Worm (Caenorhabditis elegans) whole organism, dauer: ENCODE results near the gene K08F11.1.
"Not testable (repeated sequence)": the region's sequence is repeated elsewhere in the genome, so short reads cannot be mapped to it uniquely, and the experiment has no call there.

Experiments used
- unc-62 ChIP-seq: sonication (generic microtip); optimal IDR thresholded peaks from 2 replicates; lab custom pipeline; 2017; ENCODE audit warnings: missing biosample characterization, missing genetic modification reagents, missing genetic modification characterization

Gene K08F11.1

DNA sequence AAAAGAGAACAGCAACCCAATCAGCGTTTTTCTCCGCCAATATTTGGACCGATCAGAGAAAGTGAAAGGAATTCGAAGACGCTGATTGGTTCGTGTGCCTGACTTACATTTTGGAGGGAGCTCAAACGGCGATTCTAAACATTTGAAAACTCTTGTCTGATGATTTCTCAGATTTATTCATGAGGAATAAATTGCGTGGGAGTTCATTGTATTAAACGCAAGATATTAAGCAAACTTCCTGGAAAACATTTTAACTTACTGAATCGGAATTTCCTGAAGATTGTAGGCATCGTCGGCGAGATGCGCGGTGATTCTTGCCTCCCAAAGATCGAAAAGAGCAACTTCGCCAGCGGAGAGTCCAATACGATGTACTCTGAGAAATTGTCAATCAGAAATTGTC is at the start of gene K08F11.1:
TSS of gene K08F11.1 (plus strand) at position 301 of the 400 bp plus-strand sequence.
- TF ChIP-seq unc-62 (GFP tag; lab: Kevin White, UChicago): no peak

DNA sequence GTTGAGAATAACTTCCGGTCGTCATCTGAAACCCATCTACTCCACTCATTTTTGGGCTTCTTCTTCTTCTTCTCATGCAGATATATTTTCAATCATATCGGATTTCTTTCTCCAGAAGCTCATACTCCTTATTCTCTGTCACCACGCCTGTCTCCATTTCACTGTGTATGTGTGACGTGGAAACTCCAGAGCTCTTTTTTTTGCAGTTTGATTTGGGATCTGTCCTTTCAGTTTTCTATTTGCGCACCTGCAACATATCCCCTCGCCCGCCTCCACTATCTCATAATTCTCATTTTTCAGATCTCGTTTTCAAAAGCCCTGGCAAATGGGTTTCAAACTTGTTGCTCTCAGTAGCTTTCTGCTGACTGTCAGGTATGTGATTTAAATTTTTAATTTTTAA is 45.9 kb upstream of the K08F11.1 start, which contains the start of gene kin-36:
TSS of gene kin-36 (plus strand) at position 301 of the 400 bp plus-strand sequence.
- no peak for TF ChIP-seq unc-62 (GFP tag; lab: Kevin White, UChicago)

DNA sequence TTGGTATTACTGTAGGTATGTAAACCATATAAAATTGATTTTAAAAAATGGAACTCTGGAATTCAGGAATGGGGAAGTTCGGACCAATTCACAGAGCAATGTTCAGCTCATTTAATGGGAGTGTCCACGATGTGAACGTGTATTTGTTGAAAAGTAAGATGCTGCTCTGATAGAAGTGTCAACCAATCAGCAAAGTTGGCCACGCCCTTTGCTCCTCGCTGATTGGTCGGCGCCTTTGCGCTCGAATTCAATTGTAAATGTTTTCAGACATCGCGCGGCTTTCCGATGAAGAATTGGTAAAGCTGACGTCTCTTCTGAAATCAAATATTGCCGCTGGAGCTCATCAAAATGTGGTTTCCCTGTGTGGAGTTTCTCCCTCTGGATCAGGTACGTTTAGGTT is 41.5 kb upstream of the K08F11.1 start:
- TF ChIP-seq unc-62 (GFP tag; lab: Kevin White, UChicago): no peak

DNA sequence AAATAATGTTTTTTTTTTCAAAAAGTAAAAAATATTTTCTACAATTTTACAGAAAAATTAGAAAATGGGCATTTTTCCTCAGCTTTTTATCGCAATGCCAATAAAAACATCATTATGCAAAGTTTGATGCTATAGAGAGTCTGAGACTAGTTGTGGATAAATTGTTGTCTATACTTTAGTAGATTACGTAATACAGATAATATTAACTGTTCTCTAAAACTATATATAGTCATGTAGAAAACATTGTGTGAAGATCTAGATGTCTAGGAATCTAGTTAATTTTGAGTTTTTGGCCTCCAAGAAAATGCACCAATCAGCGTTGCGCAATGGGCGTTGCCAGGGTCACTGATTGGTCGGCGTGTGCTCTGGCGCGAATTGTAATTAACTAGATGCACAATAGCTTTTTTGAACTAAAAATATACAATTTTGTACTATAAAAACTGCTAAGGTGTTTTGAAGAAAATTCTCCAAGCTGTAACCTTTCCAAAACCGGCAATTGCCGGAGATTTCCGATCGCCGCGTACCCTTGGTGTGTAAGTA is 38.3 kb upstream of the K08F11.1 start:
- TF ChIP-seq unc-62 (GFP tag; lab: Kevin White, UChicago): no peak

DNA sequence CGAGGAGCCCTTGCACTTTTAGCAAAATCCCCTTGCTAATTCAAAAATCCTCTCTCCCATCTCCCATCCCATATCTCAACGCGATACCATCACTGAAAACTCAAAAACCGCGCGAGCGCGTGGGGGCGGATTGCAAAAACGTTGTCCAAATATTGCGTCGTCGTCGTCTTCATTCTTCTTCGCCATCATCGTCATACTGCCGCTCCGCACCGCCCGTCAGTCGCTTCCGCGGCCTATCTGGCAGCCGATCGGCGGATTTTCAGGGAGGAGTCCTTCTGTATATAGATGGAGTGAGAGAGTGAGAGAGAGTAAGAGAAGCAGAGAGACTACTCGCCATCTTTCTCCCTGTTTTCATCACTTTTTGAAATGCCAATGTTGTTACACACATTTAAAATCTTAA is 37.8 kb upstream of the K08F11.1 start:
- no peak for TF ChIP-seq unc-62 (GFP tag; lab: Kevin White, UChicago)

DNA sequence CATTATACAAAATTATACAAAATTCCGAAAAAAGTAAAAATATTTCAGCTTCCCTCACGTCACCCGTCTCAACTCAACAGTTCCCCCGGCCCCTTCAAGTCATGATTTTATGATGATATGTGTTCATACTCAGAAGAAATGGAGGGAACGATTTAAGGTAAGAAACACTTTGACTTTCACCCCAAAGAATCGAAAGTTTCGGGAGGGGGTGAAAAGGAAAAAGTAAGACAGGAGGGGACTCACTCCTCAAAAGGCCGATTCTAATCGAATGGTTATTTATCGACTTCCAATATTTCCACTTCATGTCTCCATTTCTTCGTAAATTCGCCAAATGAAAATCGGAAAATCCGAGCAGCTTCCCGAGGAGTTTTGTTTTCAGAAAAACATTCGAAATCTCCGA is 36.4 kb upstream of the K08F11.1 start, which contains the start of gene bus-4:
TSS of gene bus-4 (plus strand) at position 49 of the 400 bp plus-strand sequence.
- TF ChIP-seq unc-62 (GFP tag; lab: Kevin White, UChicago): no peak

DNA sequence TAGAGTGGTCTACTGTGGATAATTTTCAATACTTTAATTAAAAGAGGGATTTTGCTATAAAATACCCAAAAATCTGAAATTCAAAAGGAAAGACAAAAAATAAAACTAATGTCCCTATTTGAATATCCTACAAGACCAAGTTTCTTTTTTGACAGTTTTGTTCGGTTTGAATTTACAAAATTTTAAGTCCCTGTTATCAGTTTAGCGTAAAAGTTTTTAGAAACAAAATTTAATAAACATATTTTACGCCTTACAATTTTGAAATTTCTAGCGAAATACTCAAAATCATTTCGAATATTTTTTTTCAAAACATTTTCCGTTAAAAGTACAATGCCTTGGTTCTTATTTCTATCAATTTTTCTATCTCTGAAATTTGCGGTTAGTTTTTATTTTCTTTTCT is 32.2 kb upstream of the K08F11.1 start, which contains the start of gene spe-51:
TSS of gene spe-51 (plus strand) at position 301 of the 400 bp plus-strand sequence.
- no peak for TF ChIP-seq unc-62 (GFP tag; lab: Kevin White, UChicago)

DNA sequence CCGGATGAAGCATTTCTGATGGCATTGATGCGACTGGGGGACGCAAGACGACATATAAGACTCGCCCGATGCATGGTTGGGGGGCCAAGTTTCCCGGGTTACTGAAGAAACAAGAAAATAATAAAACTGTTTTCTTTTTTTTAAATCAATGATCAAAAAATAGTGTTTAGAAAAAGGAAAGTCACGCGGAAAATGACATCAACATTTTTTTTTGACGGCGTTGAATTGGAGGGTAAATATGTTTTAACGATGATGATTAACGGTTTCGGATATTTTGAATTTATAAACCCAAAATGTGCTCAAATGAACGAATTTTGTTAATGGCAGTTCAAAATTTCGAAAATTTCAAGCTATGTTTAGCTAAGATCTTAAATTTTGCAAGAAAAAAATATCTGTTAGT is 20.8 kb upstream of the K08F11.1 start, which contains the start of gene ogdh-1:
TSS of gene ogdh-1 (minus strand) at position 101 of the 400 bp plus-strand sequence.
- no peak for TF ChIP-seq unc-62 (GFP tag; lab: Kevin White, UChicago)

DNA sequence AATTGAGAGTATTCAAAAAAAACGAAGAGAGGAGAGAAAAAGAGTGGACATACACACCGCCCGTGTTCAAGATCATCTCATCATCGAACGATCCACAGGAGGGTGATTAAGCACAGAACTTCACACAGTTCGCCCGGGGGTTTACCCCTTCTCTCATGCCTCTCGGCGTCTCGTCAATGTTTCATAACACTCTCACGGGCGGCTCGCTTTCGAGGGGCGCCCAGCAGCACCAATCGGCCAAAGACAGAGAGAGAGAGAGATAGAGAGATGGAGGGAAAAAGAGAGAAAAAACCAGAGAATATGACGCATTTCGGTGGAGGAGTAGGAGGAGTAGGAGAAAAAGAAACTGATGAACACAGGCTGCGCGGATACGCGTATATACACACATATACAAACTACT is 19.5 kb upstream of the K08F11.1 start:
- TF ChIP-seq unc-62 (GFP tag; lab: Kevin White, UChicago): no peak

DNA sequence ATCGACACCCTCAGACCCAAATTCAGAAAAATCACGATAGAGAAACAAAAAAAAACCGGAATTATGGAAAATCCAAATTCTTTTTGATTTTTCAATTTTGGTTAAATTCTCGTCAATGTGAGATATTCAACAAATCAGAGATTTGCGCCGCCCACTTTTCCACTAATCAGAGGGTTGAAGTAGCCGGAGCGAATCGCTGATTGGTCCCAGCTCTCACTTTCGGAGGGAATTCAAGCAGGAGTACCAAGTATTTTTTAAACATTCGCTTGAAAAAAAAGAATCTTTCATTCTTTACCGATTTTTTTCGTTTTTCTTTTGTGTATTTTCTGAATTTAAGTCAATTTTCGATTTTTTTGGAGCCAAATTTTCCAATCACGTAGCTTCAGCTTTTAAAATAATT is 18.7 kb upstream of the K08F11.1 start:
- no peak for TF ChIP-seq unc-62 (GFP tag; lab: Kevin White, UChicago)

DNA sequence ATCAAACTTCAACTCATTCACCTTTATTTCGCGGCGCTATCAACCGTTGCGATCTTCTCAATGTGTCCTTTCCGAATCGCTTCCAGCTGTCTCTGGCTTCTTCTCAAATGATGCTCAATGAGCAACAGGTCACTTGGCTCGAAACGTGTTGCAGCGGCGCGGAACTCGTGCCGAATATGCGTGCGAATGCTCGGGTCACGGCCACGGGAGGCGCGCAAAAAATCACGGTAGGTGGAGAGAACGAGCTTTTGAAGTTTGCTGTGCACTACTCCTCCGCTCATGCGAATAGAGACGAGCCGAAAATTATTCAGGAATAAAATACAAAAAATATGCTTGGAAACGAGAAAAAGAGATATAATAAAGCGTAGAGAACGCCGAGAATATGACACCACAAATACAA is 14.2 kb upstream of the K08F11.1 start, which contains the start of gene cif-1:
TSS of gene cif-1 (minus strand) at position 297 of the 400 bp plus-strand sequence.
- TF ChIP-seq unc-62 (GFP tag; lab: Kevin White, UChicago): no peak

DNA sequence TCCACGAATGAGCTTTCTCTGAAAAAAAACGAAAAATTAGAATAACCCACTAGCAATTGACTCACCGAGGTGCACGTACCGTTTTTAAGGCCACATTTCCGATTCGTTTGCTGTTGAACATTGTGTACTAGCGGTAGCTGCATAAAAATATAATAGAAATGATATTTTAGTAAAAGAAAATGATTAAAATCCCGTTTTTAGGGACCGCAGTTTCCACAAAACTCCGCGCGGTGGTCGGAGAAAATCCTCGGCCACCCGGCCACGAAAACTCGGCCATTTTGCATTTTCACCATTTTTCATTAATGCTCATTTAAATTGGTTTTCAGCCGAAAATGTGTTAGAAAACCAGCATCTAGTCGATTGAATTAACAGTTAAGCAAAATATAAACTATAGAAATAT is 12.3 kb upstream of the K08F11.1 start, which contains the start of gene yars-2:
TSS of gene yars-2 (minus strand) at position 249 of the 400 bp plus-strand sequence.
- no peak for TF ChIP-seq unc-62 (GFP tag; lab: Kevin White, UChicago)

DNA sequence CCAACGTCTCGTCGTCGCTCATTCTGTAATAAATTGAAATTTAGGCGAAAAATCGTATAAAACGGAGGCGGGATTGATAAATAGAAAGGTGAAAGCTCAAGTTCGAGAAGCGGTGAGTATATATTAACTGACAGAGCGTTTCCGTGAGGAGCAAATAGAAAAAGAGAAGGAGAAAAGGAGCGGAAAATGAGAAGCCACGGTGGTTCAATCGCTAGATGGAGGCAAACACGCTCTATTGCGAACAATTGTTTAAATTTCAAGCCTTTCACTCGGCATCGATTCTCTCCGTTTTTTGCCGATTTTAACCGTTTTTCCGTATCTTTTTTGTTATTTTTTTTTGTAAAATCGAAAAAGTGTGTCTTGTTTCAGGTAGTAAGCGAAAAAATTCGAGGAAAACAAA is 8.9 kb upstream of the K08F11.1 start, which contains the start of gene miro-1:
TSS of gene miro-1 (minus strand) at position 23 of the 400 bp plus-strand sequence.
- not testable (repeated sequence) for TF ChIP-seq unc-62 (GFP tag; lab: Kevin White, UChicago)

DNA sequence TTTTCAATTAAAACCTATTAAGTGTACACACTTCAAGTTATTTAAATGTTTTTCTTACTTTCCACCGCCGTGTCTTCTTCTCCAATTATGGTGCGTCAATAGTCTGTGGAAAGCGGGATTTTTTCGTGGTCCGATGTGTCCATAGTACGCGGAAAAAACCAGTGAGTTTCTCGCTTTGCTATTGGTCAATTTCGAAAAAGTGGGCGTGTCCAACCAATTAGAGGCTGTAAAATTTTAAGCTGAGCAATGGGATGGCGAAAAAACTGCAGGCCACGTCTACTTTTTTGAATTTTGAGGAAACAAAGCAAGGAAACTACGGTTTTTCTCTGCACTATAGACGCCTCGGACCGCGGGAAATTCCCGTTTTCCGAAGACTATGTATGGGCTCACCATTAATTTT is 975 bp upstream of the K08F11.1 start:
- TF ChIP-seq unc-62 (GFP tag; lab: Kevin White, UChicago): no peak

DNA sequence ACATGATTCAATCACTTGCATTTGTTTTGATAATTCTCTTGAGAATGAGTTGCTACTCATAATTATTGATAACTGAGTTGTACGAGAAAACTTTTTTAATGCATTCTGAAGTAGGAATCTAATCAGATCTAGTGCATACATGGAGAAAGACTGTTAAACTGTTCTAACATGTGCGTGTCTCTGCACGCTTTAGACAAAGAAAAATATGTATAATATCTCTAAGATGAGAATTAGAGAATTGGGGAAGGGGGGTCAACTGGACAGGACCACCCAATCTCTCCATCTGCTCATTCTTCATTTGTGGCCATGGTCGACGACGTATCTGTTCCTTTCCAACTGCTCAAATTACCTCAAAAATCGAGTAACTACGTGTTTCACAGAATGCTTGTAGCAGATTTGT is 12.6 kb downstream of the K08F11.1 start, which contains the start of gene fbxb-78:
TSS of gene fbxb-78 (plus strand) at position 301 of the 400 bp plus-strand sequence.
- no peak for TF ChIP-seq unc-62 (GFP tag; lab: Kevin White, UChicago)

DNA sequence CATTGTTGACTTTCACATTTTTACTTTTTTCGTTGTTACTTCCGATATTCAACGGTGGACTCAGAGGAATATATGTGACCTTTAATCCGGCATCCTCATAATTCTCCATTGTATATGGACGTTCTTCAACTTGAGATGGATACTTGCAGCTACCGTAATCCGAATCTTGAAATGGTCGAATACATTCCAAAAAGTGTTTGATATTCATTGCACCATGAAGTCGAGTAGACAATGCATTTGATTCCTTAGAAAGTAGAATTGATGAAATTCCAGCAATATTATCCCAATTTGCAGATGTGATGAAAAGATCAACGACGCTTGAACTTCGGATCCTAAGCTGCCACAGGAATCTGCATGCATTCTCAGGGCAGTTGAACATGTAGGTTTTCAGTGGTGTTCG is 17.8 kb downstream of the K08F11.1 start:
- TF ChIP-seq unc-62 (GFP tag; lab: Kevin White, UChicago): no peak

DNA sequence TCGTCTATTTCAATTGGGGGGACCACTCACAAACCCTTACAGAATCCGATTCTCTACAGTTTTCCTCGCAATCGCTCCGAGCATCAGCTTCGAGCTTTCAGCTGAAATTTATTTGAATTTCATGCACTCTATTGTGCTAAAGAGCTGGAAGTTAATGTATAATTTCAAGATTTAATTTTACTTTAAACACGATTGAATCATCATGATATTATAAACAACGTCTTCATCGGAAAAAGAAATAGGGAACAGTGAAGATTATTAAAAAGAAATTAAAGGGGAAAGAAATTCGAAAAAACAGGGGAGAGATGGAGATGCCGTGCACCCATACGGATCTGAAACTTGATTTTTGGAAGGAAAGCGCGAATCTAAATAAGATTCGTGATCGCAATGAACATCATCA is 19.5 kb downstream of the K08F11.1 start, which contains the start of gene hoe-1:
TSS of gene hoe-1 (minus strand) at position 101 of the 400 bp plus-strand sequence.
- no peak for TF ChIP-seq unc-62 (GFP tag; lab: Kevin White, UChicago)
